Fruit fly (Drosophila melanogaster) whole organism, embryonic: ENCODE data around the gene CG33679.

Experiments
- CG10654 ChIP-seq: fragments of 200-800 bp; sonication (Bioruptor generic); optimal IDR thresholded peaks from 2 replicates; lab custom pipeline; 2016; ENCODE audit warnings: missing biosample characterization, missing genetic modification characterization
- CG11504 ChIP-seq: fragments of 200-800 bp; sonication (Bioruptor generic); optimal IDR thresholded peaks from 3 replicates; lab custom pipeline; 2019; ENCODE audit warnings: missing biosample characterization, mild to moderate bottlenecking, missing genetic modification characterization, moderate library complexity
- CG12744 ChIP-seq: fragments of 200-800 bp; sonication (Bioruptor generic); optimal IDR thresholded peaks from 2 replicates; lab custom pipeline; 2016; ENCODE audit warnings: missing biosample characterization, missing genetic modification characterization
- CG13296 ChIP-seq: fragments of 200-800 bp; sonication (Bioruptor generic); optimal IDR thresholded peaks from 3 replicates; lab custom pipeline; 2018; ENCODE audit warnings: missing biosample characterization, mild to moderate bottlenecking, missing genetic modification characterization
- CG15479 ChIP-seq: fragments of 200-800 bp; sonication (Bioruptor generic); optimal IDR thresholded peaks from 3 replicates; lab custom pipeline; 2019; ENCODE audit warnings: missing biosample characterization, mild to moderate bottlenecking, missing genetic modification characterization, moderate library complexity
- CG17328 ChIP-seq: fragments of 200-800 bp; sonication (Bioruptor generic); IDR thresholded peaks from 2 replicates; pipeline ENCODE4 v1.3.6; 2022; ENCODE audit warnings: missing biosample characterization, missing genetic modification characterization
- CG17802 ChIP-seq: fragments of 200-800 bp; sonication (Bioruptor generic); optimal IDR thresholded peaks from 2 replicates; lab custom pipeline; 2018; ENCODE audit warnings: missing biosample characterization, mild to moderate bottlenecking, missing genetic modification characterization, moderate library complexity
- CG2678 ChIP-seq: fragments of 200-800 bp; sonication (Bioruptor generic); optimal IDR thresholded peaks from 3 replicates; lab custom pipeline; 2019; ENCODE audit warnings: missing biosample characterization, mild to moderate bottlenecking, missing genetic modification characterization, moderate library complexity
- CG31388 ChIP-seq: fragments of 200-800 bp; sonication (Bioruptor generic); optimal IDR thresholded peaks from 2 replicates; lab custom pipeline; 2016; ENCODE audit warnings: missing biosample characterization, missing genetic modification characterization
- CG32772 ChIP-seq: fragments of 200-800 bp; sonication (Bioruptor generic); IDR thresholded peaks from 2 replicates; pipeline ENCODE4 v1.3.6; 2022; ENCODE audit warnings: missing biosample characterization, missing genetic modification characterization
- CG3407 ChIP-seq: fragments of 200-800 bp; sonication (Bioruptor generic); optimal IDR thresholded peaks from 2 replicates; lab custom pipeline; 2018; ENCODE audit warnings: missing biosample characterization, mild to moderate bottlenecking, missing genetic modification characterization
- CG3726 ChIP-seq: fragments of 200-800 bp; sonication (Bioruptor generic); IDR thresholded peaks from 3 replicates; pipeline ENCODE4, ENCODE4 v1.3.6; 2022; ENCODE audit warnings: missing biosample characterization, missing genetic modification characterization
- CG3995 ChIP-seq: fragments of 200-800 bp; sonication (Bioruptor generic); optimal IDR thresholded peaks from 3 replicates; lab custom pipeline; 2016; ENCODE audit warnings: missing biosample characterization, missing genetic modification characterization
- CG42726 ChIP-seq: fragments of 200-800 bp; sonication (Bioruptor generic); IDR thresholded peaks from 2 replicates; pipeline ENCODE4 v1.3.6; 2022; ENCODE audit warnings: missing biosample characterization, missing genetic modification characterization; ENCODE audit not compliant: partially characterized antibody
- CG7372 ChIP-seq: fragments of 200-800 bp; sonication (Bioruptor generic); IDR thresholded peaks from 2 replicates; pipeline ENCODE4 v1.3.6; 2022; ENCODE audit warnings: missing biosample characterization, missing genetic modification characterization
- CG9727 ChIP-seq: fragments of 200-800 bp; sonication (Bioruptor generic); optimal IDR thresholded peaks from 3 replicates; lab custom pipeline; 2017; ENCODE audit warnings: missing biosample characterization, mild to moderate bottlenecking, missing genetic modification characterization
- CG9876 ChIP-seq: fragments of 200-800 bp; sonication (Bioruptor generic); optimal IDR thresholded peaks from 2 replicates; lab custom pipeline; 2016; ENCODE audit warnings: missing biosample characterization, missing genetic modification characterization
- Chrac-16 ChIP-seq: fragments of 200-800 bp; sonication (Bioruptor generic); optimal IDR thresholded peaks from 3 replicates; lab custom pipeline; 2016; ENCODE audit warnings: missing biosample characterization, missing genetic modification characterization
- HLH3B ChIP-seq: fragments of 200-800 bp; sonication (Bioruptor generic); IDR thresholded peaks from 2 replicates; pipeline ENCODE4 v1.3.6; 2022; ENCODE audit warnings: missing biosample characterization, missing genetic modification characterization
- HLH4C ChIP-seq: fragments of 200-800 bp; sonication (Bioruptor generic); IDR thresholded peaks from 3 replicates; pipeline ENCODE4 v1.3.6; 2022; ENCODE audit warnings: missing biosample characterization, missing genetic modification characterization; ENCODE audit not compliant: partially characterized antibody
- HLH54F ChIP-seq: fragments of 200-800 bp; sonication (Bioruptor generic); optimal IDR thresholded peaks from 3 replicates; lab custom pipeline; 2016; ENCODE audit warnings: missing biosample characterization, missing genetic modification characterization
- Hmr ChIP-seq: fragments of 200-800 bp; sonication (Bioruptor generic); optimal IDR thresholded peaks from 3 replicates; lab custom pipeline; 2017; ENCODE audit warnings: mild to moderate bottlenecking, missing biosample characterization, missing genetic modification reagents, missing genetic modification characterization
- Hr51 ChIP-seq, 2 experiments: fragments of 200-800 bp; sonication (Bioruptor generic); optimal IDR thresholded peaks; 2 replicates in 1 of 2; 3 replicates in 1 of 2; lab custom pipeline; 2016 to 2018; ENCODE audit warnings: missing biosample characterization in 2 of 2, missing genetic modification characterization in 2 of 2, mild to moderate bottlenecking in 1 of 2, moderate library complexity in 1 of 2
- Hr78 ChIP-seq, 2 experiments: fragments of 200-800 bp in 1 of 2; fragments of >200 bp in 1 of 2; sonication (Bioruptor generic) in 1 of 2; optimal IDR thresholded peaks; 2 replicates each; lab custom pipeline; 2017 to 2019; ENCODE audit warnings: missing biosample characterization in 2 of 2, missing genetic modification characterization in 2 of 2, mild to moderate bottlenecking in 1 of 2, moderate library complexity in 1 of 2
- Lhr ChIP-seq: fragments of 200-800 bp; sonication (Bioruptor generic); optimal IDR thresholded peaks from 3 replicates; lab custom pipeline; 2017; ENCODE audit warnings: mild to moderate bottlenecking, missing biosample characterization, missing genetic modification reagents, missing genetic modification characterization
- Mad ChIP-seq: fragments of 200-800 bp; sonication (Bioruptor generic); optimal IDR thresholded peaks from 2 replicates; lab custom pipeline; 2016; ENCODE audit warnings: missing biosample characterization, missing genetic modification characterization
- Meics ChIP-seq: fragments of 200-800 bp; sonication (Bioruptor generic); optimal IDR thresholded peaks from 2 replicates; lab custom pipeline; 2017; ENCODE audit warnings: missing biosample characterization, mild to moderate bottlenecking, missing genetic modification characterization
- Neu2 ChIP-seq: fragments of 200-800 bp; sonication (Bioruptor generic); optimal IDR thresholded peaks from 3 replicates; lab custom pipeline; 2016; ENCODE audit warnings: missing biosample characterization, missing genetic modification characterization, borderline replicate concordance
- NfI ChIP-seq: fragments of 200-800 bp; sonication (Bioruptor generic); optimal IDR thresholded peaks from 3 replicates; lab custom pipeline; 2018; ENCODE audit warnings: missing biosample characterization, mild to moderate bottlenecking, missing genetic modification characterization, moderate library complexity
- Oaz ChIP-seq: fragments of 200-800 bp; sonication (Bioruptor generic); IDR thresholded peaks from 2 replicates; pipeline ENCODE4 v1.3.6; 2022; ENCODE audit warnings: missing biosample characterization, missing genetic modification characterization
- Oli ChIP-seq: fragments of 200-800 bp; sonication (Bioruptor generic); optimal IDR thresholded peaks from 2 replicates; lab custom pipeline; 2018; ENCODE audit warnings: missing biosample characterization, mild to moderate bottlenecking, missing genetic modification characterization, moderate library complexity
- Sox102F ChIP-seq: fragments of 200-800 bp; sonication (Bioruptor generic); optimal IDR thresholded peaks from 2 replicates; lab custom pipeline; 2018; ENCODE audit warnings: missing biosample characterization, mild to moderate bottlenecking, missing genetic modification characterization, moderate library complexity
- ap ChIP-seq: fragments of 200-800 bp; sonication (Bioruptor generic); IDR thresholded peaks from 2 replicates; pipeline ENCODE4 v1.3.6; 2022; ENCODE audit warnings: missing biosample characterization, missing genetic modification characterization
- bcd ChIP-seq: fragments of 200-800 bp; sonication (Bioruptor generic); optimal IDR thresholded peaks from 2 replicates; lab custom pipeline; 2017; ENCODE audit warnings: missing biosample characterization, mild to moderate bottlenecking, missing genetic modification characterization
- caup ChIP-seq: fragments of 200-800 bp; sonication (Bioruptor generic); optimal IDR thresholded peaks from 3 replicates; lab custom pipeline; 2017; ENCODE audit warnings: missing biosample characterization, mild to moderate bottlenecking, missing genetic modification characterization, moderate library complexity; ENCODE audit not compliant: severe bottlenecking
- dm ChIP-seq: fragments of 200-800 bp; sonication (Bioruptor generic); optimal IDR thresholded peaks from 3 replicates; lab custom pipeline; 2016; ENCODE audit warnings: missing biosample characterization, missing genetic modification characterization
- esg ChIP-seq: fragments of 200-800 bp; sonication (Bioruptor generic); conservative IDR thresholded peaks from 2 replicates; pipeline ENCODE4 v1.3.6; 2022; ENCODE audit warnings: missing biosample characterization, missing genetic modification characterization
- hbn ChIP-seq: fragments of 200-800 bp; sonication (Bioruptor generic); IDR thresholded peaks from 2 replicates; pipeline ENCODE4 v1.3.6; 2022; ENCODE audit warnings: missing biosample characterization, missing genetic modification characterization; ENCODE audit not compliant: partially characterized antibody
- lmd ChIP-seq: fragments of 200-800 bp; sonication (Bioruptor generic); IDR thresholded peaks from 2 replicates; pipeline ENCODE4 v1.3.6; 2022; ENCODE audit warnings: missing biosample characterization, missing genetic modification characterization
- pb ChIP-seq: fragments of 200-800 bp; sonication (Bioruptor generic); optimal IDR thresholded peaks from 3 replicates; lab custom pipeline; 2016; ENCODE audit warnings: missing biosample characterization, missing genetic modification characterization
- phol ChIP-seq: fragments of 200-800 bp; sonication (Bioruptor generic); optimal IDR thresholded peaks from 3 replicates; lab custom pipeline; 2018; ENCODE audit warnings: missing biosample characterization, mild to moderate bottlenecking, missing genetic modification characterization, moderate library complexity
- prd ChIP-seq, 3 experiments: fragments of >200 bp in 2 of 3; fragments of 200-800 bp in 1 of 3; sonication (Bioruptor generic) in 1 of 3; optimal IDR thresholded peaks in 2 of 3; IDR thresholded peaks in 1 of 3; 2 replicates in 2 of 3; 3 replicates in 1 of 3; pipeline versions ENCODE4 v1.3.6 to Lab custom; 2017 to 2022; ENCODE audit warnings: missing biosample characterization in 1 of 3, missing genetic modification characterization in 1 of 3
- row ChIP-seq: fragments of 200-800 bp; sonication (Bioruptor generic); IDR thresholded peaks from 3 replicates; pipeline ENCODE4 v1.3.6; 2022; ENCODE audit warnings: missing biosample characterization, missing genetic modification characterization
- sd ChIP-seq: fragments of 200-800 bp; sonication (Bioruptor generic); optimal IDR thresholded peaks from 3 replicates; lab custom pipeline; 2018; ENCODE audit warnings: missing biosample characterization, mild to moderate bottlenecking, missing genetic modification characterization, moderate library complexity
- sens-2 ChIP-seq: fragments of 200-800 bp; sonication (Bioruptor generic); IDR thresholded peaks from 2 replicates; pipeline ENCODE4 v1.3.6; 2022; ENCODE audit warnings: missing biosample characterization, missing genetic modification characterization
- so ChIP-seq: fragments of 200-800 bp; sonication (Bioruptor generic); IDR thresholded peaks from 3 replicates; pipeline ENCODE4 v1.3.6; 2022; ENCODE audit warnings: missing biosample characterization, missing genetic modification characterization
- sob ChIP-seq: fragments of 200-800 bp; sonication (Bioruptor generic); IDR thresholded peaks from 2 replicates; pipeline ENCODE4 v1.3.6; 2022; ENCODE audit warnings: missing biosample characterization, missing genetic modification characterization
- stc ChIP-seq: fragments of 200-800 bp; sonication (Bioruptor generic); IDR thresholded peaks from 2 replicates; pipeline ENCODE4 v1.3.6; 2022; ENCODE audit warnings: missing biosample characterization, missing genetic modification characterization
- zen2 ChIP-seq: fragments of 200-800 bp; sonication (Bioruptor generic); IDR thresholded peaks from 3 replicates; pipeline ENCODE4 v1.3.6; 2022; ENCODE audit warnings: missing biosample characterization, missing genetic modification characterization; ENCODE audit not compliant: partially characterized antibody

The CG33679 gene

dm6 chr2L:15061368-15061767 is 3.3 kb downstream of the CG33679 start, which contains the start of the genes solo and vas (continued):
- TF ChIP-seq Hr78 (GFP tag; optimal IDR thresholded peaks at IDR 0.05; lab: Kevin White, UChicago) (peak in 1 of 2 experiments; percentile 22), HLH54F (GFP tag; lab: Kevin White, UChicago) (no peak), prd (optimal IDR thresholded peaks at IDR 0.05; lab: Kevin White, UChicago) (no peak), prd (GFP tag; IDR thresholded peaks at IDR 0.05; lab: Robert Waterston, UW) (peak; percentile 47; the same call in 2 of the 3 replicates), lmd (GFP tag; lab: Robert Waterston, UW) (peak; percentile 51; the same call in 1 of the 2 replicates), bcd (peak; percentile 31), caup (GFP tag; lab: Kevin White, UChicago) (peak; percentile 31), HLH3B (GFP tag; lab: Robert Waterston, UW) (peak; percentile 41; the same call in 1 of the 2 replicates), CG32772 (no peak), CG31388 (GFP tag; lab: Kevin White, UChicago) (no peak), CG17328 (0 out of 2 replicates have a peak, but pooled peaks have one; percentile 43), sens-2 (GFP tag; lab: Robert Waterston, UW) (no peak), CG15479 (GFP tag; lab: Kevin White, UChicago) (peak; percentile 49), Chrac-16 (GFP tag; lab: Kevin White, UChicago) (peak; percentile 50), CG10654 (GFP tag; lab: Kevin White, UChicago) (peak; percentile 40), Oaz (GFP tag; lab: Robert Waterston, UW) (0 out of 2 replicates have a peak, but pooled peaks have one; percentile 38), Hmr (GFP tag; lab: Kevin White, UChicago) (peak; percentile 51), NfI (GFP tag; lab: Kevin White, UChicago) (peak; percentile 41), row (GFP tag; lab: Robert Waterston, UW) (peak; percentile 78), pb (GFP tag; lab: Kevin White, UChicago) (no peak), zen2 (GFP tag; lab: Robert Waterston, UW) (no peak), Lhr (peak; percentile 59), CG13296 (peak; percentile 12), phol (tag; lab: Kevin White, UChicago) (peak; percentile 73), CG3995 (GFP tag; lab: Kevin White, UChicago) (no peak), CG42726 (GFP tag; lab: Robert Waterston, UW) (no peak), CG9876 (GFP tag; lab: Kevin White, UChicago) (no peak), Oli (tag; lab: Kevin White, UChicago) (peak; percentile 50), CG9727 (GFP tag; lab: Kevin White, UChicago) (peak; percentile 42), so (GFP tag; lab: Robert Waterston, UW) (no peak), Hr51 (GFP tag; optimal IDR thresholded peaks at IDR 0.05; lab: Kevin White, UChicago) (peak in 1 of 2 experiments; percentile 52), hbn (no peak), CG7372 (GFP tag; lab: Robert Waterston, UW) (no peak), CG3407 (GFP tag; lab: Kevin White, UChicago) (no peak), Meics (GFP tag; lab: Kevin White, UChicago) (peak; percentile 38), sd (tag; lab: Kevin White, UChicago) (peak; percentile 37), Neu2 (GFP tag; lab: Kevin White, UChicago) (no peak), CG3726 (GFP tag; lab: Robert Waterston, UW) (no peak), esg (peak; percentile 48), CG12744 (GFP tag; lab: Kevin White, UChicago) (peak; percentile 25), HLH4C (GFP tag; lab: Robert Waterston, UW) (peak; percentile 46; the same call in 1 of the 3 replicates), CG2678 (peak; percentile 67), Sox102F (GFP tag; lab: Kevin White, UChicago) (peak; percentile 63), sob (peak; percentile 43; the same call in 1 of the 2 replicates), stc (GFP tag; lab: Robert Waterston, UW) (peak; percentile 37; the same call in 1 of the 2 replicates), dm (GFP tag; lab: Kevin White, UChicago) (no peak), CG17802 (tag; lab: Kevin White, UChicago) (peak; percentile 93), ap (0 out of 2 replicates have a peak, but pooled peaks have one; percentile 14), Mad (no peak), CG11504 (tag; lab: Kevin White, UChicago) (peak; percentile 70)
